Worm (Caenorhabditis elegans) whole organism, L4/young adult: Measurements from ENCODE around the gene F49C12.1.

Source experiments
- dao-5 ChIP-seq: sonication (generic microtip); optimal IDR thresholded peaks from 2 replicates; lab custom pipeline; 2016; ENCODE audit warnings: missing genotype, missing genetic modification characterization, moderate library complexity, missing compliant biosample characterization
- him-1 ChIP-seq: sonication (generic microtip); optimal IDR thresholded peaks from 2 replicates; lab custom pipeline; 2016; ENCODE audit warnings: missing genotype, missing genetic modification reagents, missing genetic modification characterization, missing compliant biosample characterization

- no peak for TF ChIP-seq him-1 (tag; lab: Kevin White, UChicago)
- no peak for TF ChIP-seq dao-5 (tag; lab: Kevin White, UChicago)
Measured at ce11 chrIV:9299145-9299544, 3.0 kb upstream of the F49C12.1 start, which contains the start of gene F49C12.2.
